Fruit fly (Drosophila melanogaster): Measurements from ENCODE around the gene LysE.
A peak's percentile ranks its signal among the peaks of the same experiment; 100 is the strongest.

The LysE gene

DNA sequence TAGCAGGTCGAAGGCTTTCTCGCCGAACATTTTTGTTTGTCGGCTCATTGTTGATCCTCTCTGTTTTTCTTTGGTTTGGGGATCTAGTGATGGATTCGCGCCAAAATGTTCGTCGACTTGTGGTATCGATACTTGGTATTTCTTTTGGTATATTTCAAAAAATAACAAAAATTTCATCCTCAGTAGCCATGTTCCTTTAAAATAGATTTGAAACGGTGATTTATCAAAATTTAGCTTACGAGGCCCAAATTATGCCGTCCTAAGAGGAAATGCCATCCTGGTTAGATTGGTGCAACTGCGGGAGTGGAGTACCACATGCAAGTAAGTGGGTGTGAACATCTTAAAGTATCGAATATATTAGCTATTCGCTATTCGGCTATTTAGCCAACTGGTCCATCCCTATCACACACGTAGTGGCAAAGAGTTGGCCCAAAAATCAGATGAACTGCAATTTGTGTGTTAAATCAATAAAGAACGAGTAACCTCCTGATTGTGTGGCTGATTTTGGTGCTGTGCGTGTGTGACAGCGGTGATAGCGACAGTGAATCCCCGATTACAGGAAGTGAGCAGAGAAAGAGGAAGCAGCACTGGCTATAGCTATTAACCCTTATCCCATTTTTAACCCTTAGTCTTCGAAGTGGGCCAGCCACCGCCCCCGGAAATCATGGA, 35.1 kb downstream of the LysE start, which contains the start of the genes Psf1 and Sac1 (continued):
- TF ChIP-seq Dbx (GFP tag; IDR thresholded peaks at IDR 0.05) (no peak), Lpt (GFP tag; optimal IDR thresholded peaks at IDR 0.05) (no peak), org-1 (GFP tag; optimal IDR thresholded peaks at IDR 0.05) (no peak), CG7372 (GFP tag; IDR thresholded peaks at IDR 0.05) (no peak), al (GFP tag; IDR thresholded peaks at IDR 0.05) (0 out of 2 replicates have a peak, but pooled peaks have one; percentile 29), Xrp1 (GFP tag; IDR thresholded peaks at IDR 0.05) (peak; percentile 45; the same call in 1 of the 2 replicates), CG12071 (GFP tag; optimal IDR thresholded peaks at IDR 0.05) (no peak), Poxn (GFP tag; IDR thresholded peaks at IDR 0.05) (no peak), CG6813 (GFP tag; optimal IDR thresholded peaks at IDR 0.05) (no peak), CG7928 (GFP tag; optimal IDR thresholded peaks at IDR 0.05) (peak; percentile 10), cg (GFP tag; optimal IDR thresholded peaks at IDR 0.05) (no peak), Hand (GFP tag; optimal IDR thresholded peaks at IDR 0.05) (no peak), CG12744 (GFP tag; optimal IDR thresholded peaks at IDR 0.05) (no peak), sim (GFP tag; IDR thresholded peaks at IDR 0.05) (no peak), NfI (GFP tag; optimal IDR thresholded peaks at IDR 0.05) (peak; percentile 53), CG17359 (tag; optimal IDR thresholded peaks at IDR 0.05) (no peak), Eip74EF (GFP tag; optimal IDR thresholded peaks at IDR 0.05) (no peak), wor (GFP tag; IDR thresholded peaks at IDR 0.05) (no peak), gsb (GFP tag; IDR thresholded peaks at IDR 0.05) (no peak), ham (GFP tag; IDR thresholded peaks at IDR 0.05) (no peak), lab (GFP tag; optimal IDR thresholded peaks at IDR 0.05) (peak; percentile 49), Fer2 (tag; optimal IDR thresholded peaks at IDR 0.05) (no peak), knrl (GFP tag; IDR thresholded peaks at IDR 0.05; ENCODE audit: partially characterized antibody) (peak; percentile 93), CG4282 (GFP tag; optimal IDR thresholded peaks at IDR 0.05) (no peak), prd (optimal IDR thresholded peaks at IDR 0.05) (no peak), prd (GFP tag; IDR thresholded peaks at IDR 0.05) (peak; percentile 71), twi (tag; optimal IDR thresholded peaks at IDR 0.05) (no peak), CG2678 (tag; optimal IDR thresholded peaks at IDR 0.05) (peak; percentile 48), Max (GFP tag; optimal IDR thresholded peaks at IDR 0.05) (peak; percentile 60), schlank (tag; optimal IDR thresholded peaks at IDR 0.05) (no peak), CG14965 (GFP tag; optimal IDR thresholded peaks at IDR 0.05; ENCODE audit: borderline replicate concordance) (no peak), wdn (GFP tag; IDR thresholded peaks at IDR 0.05) (no peak), odd (GFP tag; optimal IDR thresholded peaks at IDR 0.05) (no peak), phol (tag; optimal IDR thresholded peaks at IDR 0.05) (peak; percentile 76), CG14050 (GFP tag; IDR thresholded peaks at IDR 0.05) (no peak), Kr (GFP tag; optimal IDR thresholded peaks at IDR 0.05) (no peak), dysf (GFP tag; IDR thresholded peaks at IDR 0.05) (peak; percentile 58; the same call in 1 of the 3 replicates), CG13123 (GFP tag; optimal IDR thresholded peaks at IDR 0.05) (no peak), Abd-B (GFP tag; optimal IDR thresholded peaks at IDR 0.05) (peak; percentile 47), Nf-YA (GFP tag; IDR thresholded peaks at IDR 0.05) (peak; percentile 13; the same call in 1 of the 2 replicates), dmrt11E (tag; optimal IDR thresholded peaks at IDR 0.05) (peak; percentile 40), Hsf (GFP tag; optimal IDR thresholded peaks at IDR 0.05) (peak; percentile 57), tin (GFP tag; optimal IDR thresholded peaks at IDR 0.05) (peak; percentile 30), CG10959 (GFP tag; IDR thresholded peaks at IDR 0.05) (peak; percentile 84), stwl (tag; optimal IDR thresholded peaks at IDR 0.05) (peak; percentile 42), CG11696 (GFP tag; IDR thresholded peaks at IDR 0.05) (no peak), CG9797 (GFP tag; optimal IDR thresholded peaks at IDR 0.05) (peak; percentile 69), CG1832 (GFP tag; optimal IDR thresholded peaks at IDR 0.05) (no peak), cad (GFP tag; optimal IDR thresholded peaks at IDR 0.05) (no peak), Pdp1 (GFP tag; optimal IDR thresholded peaks at IDR 0.05) (peak in 1 of 2 experiments; percentile 53)
